Fruit fly (Drosophila melanogaster) whole organism, wandering third instar larva: ENCODE data around the gene MtnD.

Source experiments
- Abd-B ChIP-seq: fragments of >200 bp; optimal IDR thresholded peaks from 2 replicates; lab custom pipeline; 2017; ENCODE audit warnings: missing biosample characterization, missing genetic modification characterization
- foxo ChIP-seq, 2 experiments: fragments of 200-800 bp; sonication (Bioruptor generic); optimal IDR thresholded peaks; 2 replicates in 1 of 2; 3 replicates in 1 of 2; lab custom pipeline; 2016 to 2017; ENCODE audit warnings: missing biosample characterization in 2 of 2, missing genetic modification characterization in 2 of 2
- usp ChIP-seq: fragments of >200 bp; optimal IDR thresholded peaks from 2 replicates; lab custom pipeline; 2017; ENCODE audit warnings: missing biosample characterization, missing genetic modification characterization

- TF ChIP-seq Abd-B (GFP tag; lab: Kevin White, UChicago) (no peak), foxo (GFP tag; optimal IDR thresholded peaks at IDR 0.05; lab: Kevin White, UChicago) (no peak), usp (GFP tag; lab: Kevin White, UChicago) (no peak)
Measured at dm6 chr3R:20565546-20565948, 30.8 kb downstream of the MtnD start.
